Worm (Caenorhabditis elegans) whole organism, L2 larva: Measurements from ENCODE around the gene srh-132.

Experiments
- C34F6.9 ChIP-seq: fragments of 150-350 bp; optimal IDR thresholded peaks from 2 replicates; lab custom pipeline; 2014; ENCODE audit warnings: missing biosample characterization, missing genetic modification characterization
- Y55F3AM.14 ChIP-seq: fragments of 200-800 bp; sonication (Bioruptor generic); optimal IDR thresholded peaks from 2 replicates; lab custom pipeline; 2018; ENCODE audit warnings: mild to moderate bottlenecking, missing genetic modification characterization, missing compliant biosample characterization
- ama-1 ChIP-seq: fragments of 150-350 bp; optimal IDR thresholded peaks from 2 replicates; lab custom pipeline; 2018; ENCODE audit warnings: inconsistent platforms
- blmp-1 ChIP-seq: sonication (generic microtip); optimal IDR thresholded peaks from 2 replicates; lab custom pipeline; 2017; ENCODE audit warnings: missing genetic modification characterization, mild to moderate bottlenecking, missing compliant biosample characterization, antibody characterized with exemption, moderate library complexity; ENCODE audit not compliant: insufficient read depth
- ceh-16 ChIP-seq: fragments of 150-350 bp; optimal IDR thresholded peaks from 2 replicates; lab custom pipeline; 2014; ENCODE audit warnings: missing biosample characterization, missing genetic modification characterization
- crh-2 ChIP-seq: sonication (generic microtip); optimal IDR thresholded peaks from 2 replicates; lab custom pipeline; 2017; ENCODE audit warnings: missing biosample characterization, missing genetic modification characterization
- elt-1 ChIP-seq: fragments of 150-350 bp; optimal IDR thresholded peaks from 2 replicates; lab custom pipeline; 2014; ENCODE audit warnings: missing biosample characterization, missing genetic modification characterization
- fos-1 ChIP-seq: fragments of 150-350 bp; optimal IDR thresholded peaks from 2 replicates; lab custom pipeline; 2014; ENCODE audit warnings: missing biosample characterization, missing genetic modification characterization
- gmeb-1 ChIP-seq: fragments of 150-350 bp; optimal IDR thresholded peaks from 2 replicates; lab custom pipeline; 2014; ENCODE audit warnings: missing biosample characterization, missing genetic modification characterization
- nhr-77 ChIP-seq: fragments of 150-350 bp; optimal IDR thresholded peaks from 2 replicates; lab custom pipeline; 2014; ENCODE audit warnings: missing biosample characterization, missing genetic modification characterization
- snpc-4 ChIP-seq: fragments of 150-350 bp; optimal IDR thresholded peaks from 2 replicates; lab custom pipeline; 2014; ENCODE audit warnings: missing biosample characterization, missing genetic modification characterization
- unc-39 ChIP-seq: fragments of 150-350 bp; optimal IDR thresholded peaks from 2 replicates; lab custom pipeline; 2014; ENCODE audit warnings: missing biosample characterization, missing genetic modification characterization
- ztf-11 ChIP-seq: sonication (generic microtip); optimal IDR thresholded peaks from 2 replicates; lab custom pipeline; 2017; ENCODE audit warnings: missing biosample characterization, missing genetic modification characterization

DNA sequence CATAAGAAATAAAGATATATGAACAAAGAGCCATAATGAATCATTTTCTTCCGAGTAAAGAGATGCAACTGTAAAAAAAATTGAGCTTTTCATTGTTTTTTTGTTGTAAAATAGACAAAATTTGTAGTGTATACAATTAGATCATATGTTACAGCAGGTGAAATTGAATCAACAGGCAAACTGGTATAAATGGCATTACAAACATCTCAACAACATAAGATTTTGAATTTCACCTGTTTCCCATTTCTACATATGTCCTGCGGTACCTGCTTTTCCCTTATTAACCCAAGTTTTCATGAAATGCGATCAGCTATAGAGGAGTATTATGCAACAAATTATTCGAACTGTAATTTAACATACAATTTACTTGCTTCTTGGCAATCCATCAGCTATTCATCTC is 14.7 kb upstream of the srh-132 start, which contains the start of gene srh-120:
- no peak for TF ChIP-seq Y55F3AM.14 (GFP tag; lab: Kevin White, UChicago)
- TF ChIP-seq unc-39 (tag; lab: Kevin White, UChicago), result no peak
- TF ChIP-seq ama-1, result no peak
- TF ChIP-seq fos-1 (tag; lab: Kevin White, UChicago), result no peak
- no peak for TF ChIP-seq gmeb-1
- TF ChIP-seq snpc-4 (tag; lab: Kevin White, UChicago), result no peak
- no peak for TF ChIP-seq elt-1 (tag; lab: Kevin White, UChicago)
- no peak for TF ChIP-seq blmp-1
- no peak for TF ChIP-seq crh-2 (tag; lab: Kevin White, UChicago)
- no peak for TF ChIP-seq ceh-16
- TF ChIP-seq ztf-11 (tag; lab: Kevin White, UChicago), result no peak
- TF ChIP-seq C34F6.9 (tag; lab: Kevin White, UChicago), result no peak
- no peak for TF ChIP-seq nhr-77 (tag; lab: Kevin White, UChicago)
